Fruit fly (Drosophila melanogaster) S2 (cell line): ENCODE results near the gene Zyx.

ENCODE experiments used
- CG8478 ChIP-seq: fragments of >200 bp; optimal IDR thresholded peaks from 2 replicates; lab custom pipeline; 2018
- CTCF ChIP-seq, 2 experiments: fragments of >200 bp; optimal IDR thresholded peaks; 2 replicates each; lab custom pipeline; 2018

- TF ChIP-seq CG8478 (lab: Kevin White, UChicago), result no peak
- no peak for TF ChIP-seq CTCF (optimal IDR thresholded peaks at IDR 0.05; lab: Kevin White, UChicago)
Measured at dm6 chr4:1026117-1026743, 38.6 kb downstream of the Zyx start.
